Fruit fly (Drosophila melanogaster): ENCODE data around the gene shop.

The shop gene

dm6 chrX:18869489-18870132 lies 21.2 kb upstream of the shop start (continued):
- TF ChIP-seq CG7372 (GFP tag; IDR thresholded peaks at IDR 0.05) (0 out of 2 replicates have a peak, but pooled peaks have one; percentile 8), ems (GFP tag; optimal IDR thresholded peaks at IDR 0.05) (peak; percentile 24), sqz (GFP tag; optimal IDR thresholded peaks at IDR 0.05) (peak; percentile 23), H15 (GFP tag; IDR thresholded peaks at IDR 0.05) (no peak), Ada2b (GFP tag; IDR thresholded peaks at IDR 0.05) (peak; percentile 59; the same call in 1 of the 2 replicates), CG8388 (GFP tag; optimal IDR thresholded peaks at IDR 0.05) (peak; percentile 14), ATbp (GFP tag; optimal IDR thresholded peaks at IDR 0.05) (peak; percentile 6), Six4 (GFP tag; optimal IDR thresholded peaks at IDR 0.05) (peak; percentile 27), CG3847 (GFP tag; IDR thresholded peaks at IDR 0.05) (0 out of 2 replicates have a peak, but pooled peaks have one; percentile 21), ara (GFP tag; IDR thresholded peaks at IDR 0.05) (peak; percentile 61; the same call in 1 of the 2 replicates), ci (GFP tag; IDR thresholded peaks at IDR 0.05) (peak; percentile 65; the same call in 1 of the 3 replicates), aop (GFP tag; IDR thresholded peaks at IDR 0.05) (no peak), seq (GFP tag; IDR thresholded peaks at IDR 0.05) (peak; percentile 62), MBD-R2 (GFP tag; IDR thresholded peaks at IDR 0.05) (peak; percentile 27; the same call in 1 of the 2 replicates), CG17612 (GFP tag; IDR thresholded peaks at IDR 0.05) (no peak), Xbp1 (GFP tag; optimal IDR thresholded peaks at IDR 0.05) (peak; percentile 55), mam (GFP tag; optimal IDR thresholded peaks at IDR 0.05) (peak; percentile 46), gsb (GFP tag; IDR thresholded peaks at IDR 0.05) (peak; percentile 30; the same call in 1 of the 2 replicates), so (GFP tag; IDR thresholded peaks at IDR 0.05) (0 out of 3 replicates have a peak, but pooled peaks have one; percentile 39), dan (GFP tag; IDR thresholded peaks at IDR 0.05) (no peak), sob (GFP tag; IDR thresholded peaks at IDR 0.05) (peak; percentile 37; the same call in 1 of the 2 replicates), Bdp1 (GFP tag; optimal IDR thresholded peaks at IDR 0.05) (no peak), Oli (tag; optimal IDR thresholded peaks at IDR 0.05) (peak; percentile 55), unc-4 (GFP tag; IDR thresholded peaks at IDR 0.05; ENCODE audit: partially characterized antibody) (no peak), prd (optimal IDR thresholded peaks at IDR 0.05) (no peak), prd (GFP tag; IDR thresholded peaks at IDR 0.05) (peak; percentile 70), Dad (GFP tag; optimal IDR thresholded peaks at IDR 0.05) (no peak), zen (tag; optimal IDR thresholded peaks at IDR 0.05) (no peak), fd3F (GFP tag; optimal IDR thresholded peaks at IDR 0.05) (peak; percentile 28), Opbp (GFP tag; IDR thresholded peaks at IDR 0.05; ENCODE audit: partially characterized antibody) (no peak), ase (GFP tag; IDR thresholded peaks at IDR 0.05) (peak; percentile 68; the same call in 2 of the 3 replicates), Trl (optimal IDR thresholded peaks at IDR 0.05) (no peak), Trl (GFP tag; optimal IDR thresholded peaks at IDR 0.05) (peak; percentile 37), Jarid2 (GFP tag; optimal IDR thresholded peaks at IDR 0.05) (no peak), CG8944 (GFP tag; optimal IDR thresholded peaks at IDR 0.05) (peak; percentile 7), C15 (GFP tag; IDR thresholded peaks at IDR 0.05) (no peak), Rx (GFP tag; IDR thresholded peaks at IDR 0.05) (peak; percentile 23; the same call in 1 of the 2 replicates), Dp (GFP tag; optimal IDR thresholded peaks at IDR 0.05) (no peak), CG2199 (GFP tag; IDR thresholded peaks at IDR 0.05) (0 out of 3 replicates have a peak, but pooled peaks have one; percentile 50), danr (GFP tag; IDR thresholded peaks at IDR 0.05) (no peak), cato (GFP tag; optimal IDR thresholded peaks at IDR 0.05; ENCODE audit: borderline replicate concordance) (no peak), Chrac-16 (GFP tag; optimal IDR thresholded peaks at IDR 0.05) (peak; percentile 17), ken (GFP tag; IDR thresholded peaks at IDR 0.05) (peak; percentile 55; the same call in 1 of the 3 replicates), Drgx (GFP tag; IDR thresholded peaks at IDR 0.05) (peak; percentile 67), en (GFP tag; optimal IDR thresholded peaks at IDR 0.05) (peak; percentile 20), Pdp1 (GFP tag; optimal IDR thresholded peaks at IDR 0.05) (peak; percentile 12 to 47), PHDP (tag; optimal IDR thresholded peaks at IDR 0.05) (peak; percentile 31), CG12769 (tag; optimal IDR thresholded peaks at IDR 0.05) (no peak), CG6683 (GFP tag; optimal IDR thresholded peaks at IDR 0.05) (no peak), Dek (tag; optimal IDR thresholded peaks at IDR 0.05) (peak; percentile 33)
